Worm (Caenorhabditis elegans): Measurements from ENCODE around the gene vha-18.

ce11 chrV:8450690-8451089, 37.4 kb upstream of the vha-18 start:
- no peak for TF ChIP-seq ets-7 (tag; optimal IDR thresholded peaks at IDR 0.05)
- TF ChIP-seq sea-1 (GFP tag; conservative IDR thresholded peaks at IDR 0.05), result no peak
- no peak for TF ChIP-seq hmbx-1 (tag; optimal IDR thresholded peaks at IDR 0.05)
- TF ChIP-seq flt-1 (GFP tag; IDR thresholded peaks at IDR 0.05), result no peak
- TF ChIP-seq ama-1 (optimal IDR thresholded peaks at IDR 0.05), result no peak
- no peak for TF ChIP-seq tbx-11 (GFP tag; IDR thresholded peaks at IDR 0.05)
- TF ChIP-seq tbx-37 (GFP tag; conservative IDR thresholded peaks at IDR 0.05), result no peak

Data from whole organism, early embryonic.